Fruit fly (Drosophila melanogaster) whole organism, embryonic: ENCODE data around the gene CCHa1.

Experiments used
- Atf3 ChIP-seq: fragments of 200-800 bp; sonication (Bioruptor generic); optimal IDR thresholded peaks from 3 replicates; lab custom pipeline; 2016; ENCODE audit warnings: missing biosample characterization, missing genetic modification characterization
- Atf6 ChIP-seq: fragments of 200-800 bp; sonication (Bioruptor generic); IDR thresholded peaks from 2 replicates; pipeline ENCODE4 v1.3.6; 2022; ENCODE audit warnings: missing biosample characterization, missing genetic modification characterization
- BtbVII ChIP-seq: fragments of 200-800 bp; sonication (Bioruptor generic); optimal IDR thresholded peaks from 3 replicates; lab custom pipeline; 2017; ENCODE audit warnings: missing biosample characterization, mild to moderate bottlenecking, missing genetic modification characterization
- CG10147 ChIP-seq: fragments of 200-800 bp; sonication (Bioruptor generic); optimal IDR thresholded peaks from 2 replicates; lab custom pipeline; 2019; ENCODE audit warnings: missing biosample characterization, mild to moderate bottlenecking, missing genetic modification characterization, moderate library complexity
- CG12104 ChIP-seq: fragments of 200-800 bp; sonication (Bioruptor generic); optimal IDR thresholded peaks from 3 replicates; lab custom pipeline; 2016; ENCODE audit warnings: missing biosample characterization, missing genetic modification characterization
- CG1529 ChIP-seq: fragments of 200-800 bp; sonication (Bioruptor generic); optimal IDR thresholded peaks from 3 replicates; lab custom pipeline; 2018; ENCODE audit warnings: missing biosample characterization, missing genetic modification characterization
- CG15479 ChIP-seq: fragments of 200-800 bp; sonication (Bioruptor generic); optimal IDR thresholded peaks from 3 replicates; lab custom pipeline; 2019; ENCODE audit warnings: missing biosample characterization, mild to moderate bottlenecking, missing genetic modification characterization, moderate library complexity
- CG1603 ChIP-seq: fragments of 200-800 bp; sonication (Bioruptor generic); optimal IDR thresholded peaks from 2 replicates; lab custom pipeline; 2019; ENCODE audit warnings: missing biosample characterization, mild to moderate bottlenecking, missing genetic modification characterization, moderate library complexity
- CG1792 ChIP-seq: fragments of 200-800 bp; sonication (Bioruptor generic); optimal IDR thresholded peaks from 2 replicates; lab custom pipeline; 2016; ENCODE audit warnings: missing biosample characterization, missing genetic modification characterization
- CG18599 ChIP-seq: fragments of 200-800 bp; sonication (Bioruptor generic); optimal IDR thresholded peaks from 3 replicates; lab custom pipeline; 2017; ENCODE audit warnings: missing biosample characterization, missing genetic modification characterization, mild to moderate bottlenecking, moderate library complexity, missing genetic modification reagents
- CG18764 ChIP-seq: fragments of 200-800 bp; sonication (Bioruptor generic); optimal IDR thresholded peaks from 3 replicates; lab custom pipeline; 2016; ENCODE audit warnings: missing biosample characterization, missing genetic modification characterization
- CG2116 ChIP-seq: fragments of 200-800 bp; sonication (Bioruptor generic); optimal IDR thresholded peaks from 3 replicates; lab custom pipeline; 2018; ENCODE audit warnings: missing biosample characterization, mild to moderate bottlenecking, missing genetic modification characterization
- CG2875 ChIP-seq: fragments of 200-800 bp; sonication (Bioruptor generic); optimal IDR thresholded peaks from 2 replicates; lab custom pipeline; 2017; ENCODE audit warnings: missing biosample characterization, mild to moderate bottlenecking, missing genetic modification characterization, missing genetic modification reagents
- CG5245 ChIP-seq: fragments of 200-800 bp; sonication (Bioruptor generic); optimal IDR thresholded peaks from 3 replicates; lab custom pipeline; 2016; ENCODE audit warnings: missing biosample characterization, missing genetic modification characterization
- CG6254 ChIP-seq: fragments of 200-800 bp; sonication (Bioruptor generic); optimal IDR thresholded peaks from 3 replicates; lab custom pipeline; 2017; ENCODE audit warnings: mild to moderate bottlenecking, missing biosample characterization, missing genetic modification reagents, missing genetic modification characterization
- CG8359 ChIP-seq: fragments of 200-800 bp; sonication (Bioruptor generic); optimal IDR thresholded peaks from 2 replicates; lab custom pipeline; 2017; ENCODE audit warnings: missing biosample characterization, mild to moderate bottlenecking, missing genetic modification characterization, borderline replicate concordance
- CG9797 ChIP-seq: fragments of 200-800 bp; sonication (Bioruptor generic); optimal IDR thresholded peaks from 3 replicates; lab custom pipeline; 2018; ENCODE audit warnings: missing biosample characterization, mild to moderate bottlenecking, missing genetic modification characterization
- Camta ChIP-seq: fragments of 200-800 bp; sonication (Bioruptor generic); optimal IDR thresholded peaks from 2 replicates; lab custom pipeline; 2016; ENCODE audit warnings: missing biosample characterization, missing genetic modification characterization
- D19A ChIP-seq: fragments of 200-800 bp; optimal IDR thresholded peaks from 3 replicates; lab custom pipeline; 2019; ENCODE audit warnings: missing biosample characterization, mild to moderate bottlenecking, missing genetic modification characterization, moderate library complexity
- Deaf1 ChIP-seq: fragments of 200-800 bp; optimal IDR thresholded peaks from 3 replicates; lab custom pipeline; 2019; ENCODE audit warnings: missing biosample characterization, mild to moderate bottlenecking, missing genetic modification characterization, moderate library complexity
- Dref ChIP-seq: fragments of 200-800 bp; sonication (Bioruptor generic); IDR thresholded peaks from 2 replicates; pipeline ENCODE4 v1.3.6; 2022; ENCODE audit warnings: missing biosample characterization, missing genetic modification characterization
- Drgx ChIP-seq: fragments of 200-800 bp; sonication (Bioruptor generic); IDR thresholded peaks from 2 replicates; pipeline ENCODE4 v1.3.6; 2022; ENCODE audit warnings: missing biosample characterization, missing genetic modification characterization
- E2f1 ChIP-seq: fragments of 200-800 bp; sonication (Bioruptor generic); IDR thresholded peaks from 2 replicates; pipeline ENCODE4 v1.3.6; 2022; ENCODE audit warnings: missing biosample characterization, missing genetic modification characterization
- Fer2 ChIP-seq: fragments of 200-800 bp; sonication (Bioruptor generic); optimal IDR thresholded peaks from 2 replicates; lab custom pipeline; 2018; ENCODE audit warnings: missing biosample characterization, mild to moderate bottlenecking, missing genetic modification characterization, moderate library complexity
- Hr78 ChIP-seq, 2 experiments: fragments of 200-800 bp in 1 of 2; fragments of >200 bp in 1 of 2; sonication (Bioruptor generic) in 1 of 2; optimal IDR thresholded peaks; 2 replicates each; lab custom pipeline; 2017 to 2019; ENCODE audit warnings: missing biosample characterization in 2 of 2, missing genetic modification characterization in 2 of 2, mild to moderate bottlenecking in 1 of 2, moderate library complexity in 1 of 2
- Nf-YA ChIP-seq: fragments of 200-800 bp; sonication (Bioruptor generic); IDR thresholded peaks from 2 replicates; pipeline ENCODE4 v1.3.6; 2022; ENCODE audit warnings: missing biosample characterization, missing genetic modification characterization
- bsh ChIP-seq, 2 experiments: fragments of 200-800 bp; sonication (Bioruptor generic); optimal IDR thresholded peaks; 2 replicates each; lab custom pipeline; 2017 to 2018; ENCODE audit warnings: mild to moderate bottlenecking in 2 of 2, missing biosample characterization in 2 of 2, missing genetic modification characterization in 2 of 2, moderate library complexity in 1 of 2
- chn ChIP-seq: fragments of 200-800 bp; sonication (Bioruptor generic); optimal IDR thresholded peaks from 2 replicates; lab custom pipeline; 2016; ENCODE audit warnings: missing biosample characterization, missing genetic modification characterization
- ci ChIP-seq: fragments of 200-800 bp; sonication (Bioruptor generic); IDR thresholded peaks from 3 replicates; pipeline ENCODE4 v1.3.6; 2022; ENCODE audit warnings: missing biosample characterization, missing genetic modification characterization
- gsb ChIP-seq: fragments of 200-800 bp; sonication (Bioruptor generic); IDR thresholded peaks from 2 replicates; pipeline ENCODE4 v1.3.6; 2022; ENCODE audit warnings: missing biosample characterization, missing genetic modification characterization
- kni ChIP-seq: fragments of 200-800 bp; sonication (Bioruptor generic); optimal IDR thresholded peaks from 3 replicates; lab custom pipeline; 2017; ENCODE audit warnings: mild to moderate bottlenecking, missing biosample characterization, missing genetic modification reagents, missing genetic modification characterization
- luna ChIP-seq: fragments of 200-800 bp; sonication (Bioruptor generic); optimal IDR thresholded peaks from 2 replicates; lab custom pipeline; 2016; ENCODE audit warnings: missing biosample characterization, missing genetic modification characterization
- mam ChIP-seq: fragments of 200-800 bp; sonication (Bioruptor generic); optimal IDR thresholded peaks from 3 replicates; lab custom pipeline; 2016; ENCODE audit warnings: missing biosample characterization, missing genetic modification characterization
- mld ChIP-seq: fragments of 200-800 bp; sonication (Bioruptor generic); IDR thresholded peaks from 3 replicates; pipeline ENCODE4 v1.3.6; 2022; ENCODE audit warnings: missing biosample characterization, missing genetic modification characterization; ENCODE audit not compliant: partially characterized antibody
- org-1 ChIP-seq: fragments of 200-800 bp; sonication (Bioruptor generic); optimal IDR thresholded peaks from 2 replicates; lab custom pipeline; 2017; ENCODE audit warnings: missing biosample characterization, missing genetic modification characterization
- prd ChIP-seq, 3 experiments: fragments of >200 bp in 2 of 3; fragments of 200-800 bp in 1 of 3; sonication (Bioruptor generic) in 1 of 3; optimal IDR thresholded peaks in 2 of 3; IDR thresholded peaks in 1 of 3; 2 replicates in 2 of 3; 3 replicates in 1 of 3; pipeline versions ENCODE4 v1.3.6 to Lab custom; 2017 to 2022; ENCODE audit warnings: missing biosample characterization in 1 of 3, missing genetic modification characterization in 1 of 3
- pros ChIP-seq: fragments of 200-800 bp; sonication (Bioruptor generic); optimal IDR thresholded peaks from 3 replicates; lab custom pipeline; 2019; ENCODE audit warnings: missing biosample characterization, mild to moderate bottlenecking, missing genetic modification characterization, moderate library complexity
- sc ChIP-seq, 3 experiments: fragments of >200 bp in 2 of 3; fragments of 200-800 bp in 1 of 3; sonication (Bioruptor generic) in 1 of 3; optimal IDR thresholded peaks; 2 replicates in 2 of 3; 3 replicates in 1 of 3; lab custom pipeline; 2017; ENCODE audit warnings: mild to moderate bottlenecking in 1 of 3, missing biosample characterization in 1 of 3, missing genetic modification characterization in 1 of 3, missing genetic modification reagents in 1 of 3
- sob ChIP-seq: fragments of 200-800 bp; sonication (Bioruptor generic); IDR thresholded peaks from 2 replicates; pipeline ENCODE4 v1.3.6; 2022; ENCODE audit warnings: missing biosample characterization, missing genetic modification characterization
- tap ChIP-seq: fragments of 200-800 bp; optimal IDR thresholded peaks from 3 replicates; lab custom pipeline; 2019; ENCODE audit warnings: missing biosample characterization, mild to moderate bottlenecking, missing genetic modification characterization, moderate library complexity
- tgo ChIP-seq: fragments of 200-800 bp; sonication (Bioruptor generic); IDR thresholded peaks from 3 replicates; pipeline ENCODE4 v1.3.6; 2022; ENCODE audit warnings: missing biosample characterization, missing genetic modification characterization
- tna ChIP-seq: fragments of 200-800 bp; sonication (Bioruptor generic); IDR thresholded peaks from 2 replicates; pipeline ENCODE4 v1.3.6; 2022; ENCODE audit warnings: missing biosample characterization, missing genetic modification characterization; ENCODE audit not compliant: partially characterized antibody
- vvl ChIP-seq: fragments of 200-800 bp; sonication (Bioruptor generic); IDR thresholded peaks from 2 replicates; pipeline ENCODE4 v1.3.6; 2022; ENCODE audit warnings: missing biosample characterization, missing genetic modification characterization

Gene CCHa1

DNA sequence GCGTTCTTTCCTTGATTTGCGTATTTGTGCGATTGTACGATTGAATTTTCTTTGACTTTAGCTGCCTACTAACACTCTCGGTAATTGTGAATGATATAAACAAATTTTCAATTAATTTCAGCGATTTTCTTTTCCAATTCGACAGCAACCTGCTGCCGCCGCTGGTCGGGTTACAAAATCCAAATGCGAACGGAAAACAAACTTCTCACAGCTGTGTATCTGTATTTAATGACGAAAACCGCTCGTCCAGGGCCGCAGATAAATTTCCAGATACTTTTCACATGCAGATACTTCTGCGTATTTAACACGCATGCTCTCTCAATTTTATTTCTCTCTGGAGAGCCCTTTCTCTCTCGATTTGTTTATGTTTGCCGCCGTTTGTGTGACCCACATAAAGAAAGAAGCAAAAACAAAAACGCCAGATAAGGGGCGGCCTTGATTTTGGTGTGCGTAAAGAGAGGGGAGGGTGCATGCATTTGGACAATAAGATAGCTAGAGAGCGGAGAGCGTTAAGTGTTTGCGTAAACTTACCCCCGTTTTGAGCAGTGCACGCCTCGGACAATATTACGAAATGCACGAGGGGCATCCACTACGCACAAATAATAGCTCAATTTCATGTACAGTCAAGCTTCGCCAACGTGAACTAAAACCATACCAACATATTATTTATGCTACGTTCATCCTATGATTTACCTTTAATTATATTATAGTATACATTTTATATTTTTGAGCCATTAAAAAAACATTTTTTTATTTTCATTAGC is 11.7 kb upstream of the CCHa1 start, which contains the start of gene CG12402 (continued):
- peak; percentile 96 for TF ChIP-seq ci (GFP tag; lab: Robert Waterston, UW)
- TF ChIP-seq org-1 (GFP tag; lab: Kevin White, UChicago) = peak; percentile 68
- TF ChIP-seq vvl (GFP tag; lab: Robert Waterston, UW) = peak; percentile 95
- peak; percentile 81 for TF ChIP-seq D19A (tag; lab: Kevin White, UChicago)
- peak; percentile 81 for TF ChIP-seq gsb
- TF ChIP-seq CG2116 (GFP tag; lab: Kevin White, UChicago) = peak; percentile 49
- TF ChIP-seq CG1792 (GFP tag; lab: Kevin White, UChicago) = peak; percentile 51
- TF ChIP-seq Dref = no peak
- TF ChIP-seq Drgx (GFP tag; lab: Robert Waterston, UW) = peak; percentile 61
- peak; percentile 17; the same call in 1 of the 2 replicates for TF ChIP-seq tna
- TF ChIP-seq chn (GFP tag; lab: Kevin White, UChicago) = peak; percentile 87
- peak; percentile 79 for TF ChIP-seq CG5245
- peak; percentile 77 for TF ChIP-seq Atf6 (GFP tag; lab: Robert Waterston, UW)
- TF ChIP-seq prd (optimal IDR thresholded peaks at IDR 0.05; lab: Kevin White, UChicago) = no peak
- peak; percentile 84 for TF ChIP-seq prd (GFP tag; IDR thresholded peaks at IDR 0.05; lab: Robert Waterston, UW)
- peak; percentile 70 for TF ChIP-seq Deaf1 (tag; lab: Kevin White, UChicago)
- peak; percentile 96 for TF ChIP-seq pros (GFP tag; lab: Kevin White, UChicago)
- peak in 1 of 2 experiments; percentile 82 for TF ChIP-seq bsh (GFP tag; optimal IDR thresholded peaks at IDR 0.05; lab: Kevin White, UChicago)
- peak in 1 of 2 experiments; percentile 68 for TF ChIP-seq Hr78 (GFP tag; optimal IDR thresholded peaks at IDR 0.05; lab: Kevin White, UChicago)
- TF ChIP-seq sob = peak; percentile 79; the same call in 1 of the 2 replicates
- peak; percentile 79 for TF ChIP-seq CG1603 (tag; lab: Kevin White, UChicago)
- TF ChIP-seq CG9797 (GFP tag; lab: Kevin White, UChicago) = peak; percentile 11
- TF ChIP-seq luna (GFP tag; lab: Kevin White, UChicago) = no peak
- TF ChIP-seq mld (GFP tag; lab: Robert Waterston, UW) = no peak
- peak; percentile 70 for TF ChIP-seq CG12104 (GFP tag; lab: Kevin White, UChicago)
- TF ChIP-seq tgo (GFP tag; lab: Robert Waterston, UW) = peak; percentile 86
- TF ChIP-seq CG10147 = peak; percentile 70
- TF ChIP-seq CG8359 (GFP tag; lab: Kevin White, UChicago) = peak; percentile 65
- TF ChIP-seq CG18599 = peak; percentile 88
- TF ChIP-seq CG18764 (GFP tag; lab: Kevin White, UChicago) = peak; percentile 79
- TF ChIP-seq Nf-YA = peak; percentile 75
- peak; percentile 80 for TF ChIP-seq BtbVII
- TF ChIP-seq kni (GFP tag; lab: Kevin White, UChicago) = peak; percentile 98
- TF ChIP-seq Atf3 = peak; percentile 19
- peak; percentile 84 for TF ChIP-seq CG2875 (GFP tag; lab: Kevin White, UChicago)
- no peak for TF ChIP-seq sc (optimal IDR thresholded peaks at IDR 0.05; lab: Kevin White, UChicago)
- peak; percentile 68 for TF ChIP-seq sc (GFP tag; optimal IDR thresholded peaks at IDR 0.05; lab: Kevin White, UChicago)
- TF ChIP-seq Camta (GFP tag; lab: Kevin White, UChicago) = peak; percentile 46
- peak; percentile 68 for TF ChIP-seq CG1529 (GFP tag; lab: Kevin White, UChicago)
- peak; percentile 87 for TF ChIP-seq E2f1 (GFP tag; lab: Robert Waterston, UW)
- peak; percentile 86 for TF ChIP-seq tap
- TF ChIP-seq Fer2 (tag; lab: Kevin White, UChicago) = peak; percentile 65
- TF ChIP-seq mam = peak; percentile 59
- TF ChIP-seq CG15479 = peak; percentile 30
- peak; percentile 84 for TF ChIP-seq CG6254 (GFP tag; lab: Kevin White, UChicago)
